Fruit fly (Drosophila melanogaster) whole organism, prepupa: ENCODE data around the gene Send1.

Source experiments
- CG10669 ChIP-seq: fragments of 200-800 bp; sonication (Bioruptor generic); optimal IDR thresholded peaks from 3 replicates; lab custom pipeline; 2018; ENCODE audit warnings: missing biosample characterization, mild to moderate bottlenecking, missing genetic modification characterization, moderate library complexity
- CG11902 ChIP-seq: fragments of 200-800 bp; sonication (Bioruptor generic); optimal IDR thresholded peaks from 3 replicates; lab custom pipeline; 2016; ENCODE audit warnings: missing biosample characterization, missing genetic modification characterization
- CG32006 ChIP-seq: fragments of 200-800 bp; sonication (Bioruptor generic); optimal IDR thresholded peaks from 3 replicates; lab custom pipeline; 2017; ENCODE audit warnings: missing biosample characterization, mild to moderate bottlenecking, missing genetic modification characterization
- CG34406 ChIP-seq: fragments of 200-800 bp; sonication (Bioruptor generic); optimal IDR thresholded peaks from 3 replicates; lab custom pipeline; 2016; ENCODE audit warnings: missing biosample characterization, missing genetic modification characterization
- CG3919 ChIP-seq: fragments of 200-800 bp; sonication (Bioruptor generic); optimal IDR thresholded peaks from 3 replicates; lab custom pipeline; 2016; ENCODE audit warnings: missing biosample characterization, missing genetic modification characterization
- CG9139 ChIP-seq: fragments of 200-800 bp; sonication (Bioruptor generic); optimal IDR thresholded peaks from 3 replicates; lab custom pipeline; 2017; ENCODE audit warnings: missing biosample characterization, mild to moderate bottlenecking, missing genetic modification characterization
- Hr39 ChIP-seq: fragments of 200-800 bp; sonication (Bioruptor generic); optimal IDR thresholded peaks from 2 replicates; lab custom pipeline; 2016; ENCODE audit warnings: missing biosample characterization, missing genetic modification characterization
- OdsH ChIP-seq: fragments of 200-800 bp; sonication (Bioruptor generic); optimal IDR thresholded peaks from 3 replicates; lab custom pipeline; 2016; ENCODE audit warnings: missing biosample characterization, missing genetic modification characterization
- fd59A ChIP-seq: fragments of 200-800 bp; sonication (Bioruptor generic); optimal IDR thresholded peaks from 2 replicates; lab custom pipeline; 2017; ENCODE audit warnings: missing biosample characterization, mild to moderate bottlenecking, missing genetic modification characterization, missing genetic modification reagents
- lz ChIP-seq: fragments of 200-800 bp; sonication (Bioruptor generic); optimal IDR thresholded peaks from 3 replicates; lab custom pipeline; 2016; ENCODE audit warnings: missing biosample characterization, missing genetic modification characterization
- spab ChIP-seq: fragments of 200-800 bp; sonication (Bioruptor generic); optimal IDR thresholded peaks from 2 replicates; lab custom pipeline; 2017; ENCODE audit warnings: missing biosample characterization, mild to moderate bottlenecking, missing genetic modification characterization, missing genetic modification reagents
- svp ChIP-seq: fragments of 200-800 bp; sonication (Bioruptor generic); peaks from one replicate; lab custom pipeline; 2016; ENCODE audit warnings: missing biosample characterization, missing genetic modification characterization
- topi ChIP-seq: fragments of 200-800 bp; sonication (Bioruptor generic); optimal IDR thresholded peaks from 3 replicates; lab custom pipeline; 2016; ENCODE audit warnings: missing biosample characterization, missing genetic modification characterization

- TF ChIP-seq OdsH (no peak), CG10669 (GFP tag; lab: Kevin White, UChicago) (no peak), CG3919 (GFP tag; lab: Kevin White, UChicago) (no peak), svp (GFP tag; lab: Kevin White, UChicago) (no peak), CG11902 (GFP tag; lab: Kevin White, UChicago) (no peak), CG32006 (GFP tag; lab: Kevin White, UChicago) (no peak), fd59A (GFP tag; lab: Kevin White, UChicago) (no peak), CG9139 (GFP tag; lab: Kevin White, UChicago) (no peak), topi (GFP tag; lab: Kevin White, UChicago) (no peak), spab (no peak), lz (GFP tag; lab: Kevin White, UChicago) (no peak), Hr39 (GFP tag; lab: Kevin White, UChicago) (no peak), CG34406 (no peak)
These were observed 16.7 kb downstream of the Send1 start, which contains the start of gene Tengl3 for dm6 chr2L:2238151-2238550.
